Worm (Caenorhabditis elegans): ENCODE data around the gene B0303.4.

ce11 chrIII:8737391-8737790 is 47.7 kb downstream of the B0303.4 start:
- TF ChIP-seq unc-39 (tag; optimal IDR thresholded peaks at IDR 0.05) (no peak), nhr-28 (tag; optimal IDR thresholded peaks at IDR 0.05) (no peak), nhr-237 (tag; optimal IDR thresholded peaks at IDR 0.05) (no peak), snpc-4 (tag; optimal IDR thresholded peaks at IDR 0.05) (no peak), unc-120 (tag; optimal IDR thresholded peaks at IDR 0.05; ENCODE audit: poor library complexity, severe bottlenecking) (no peak), ceh-83 (GFP tag; optimal IDR thresholded peaks at IDR 0.05) (no peak), unc-62 (GFP tag; optimal IDR thresholded peaks at IDR 0.05) (no peak), elt-3 (tag; optimal IDR thresholded peaks at IDR 0.05) (no peak), elt-1 (tag; optimal IDR thresholded peaks at IDR 0.05; ENCODE audit: borderline replicate concordance, insufficient read depth) (no peak), lsy-2 (tag; optimal IDR thresholded peaks at IDR 0.05) (no peak), lin-13 (tag; optimal IDR thresholded peaks at IDR 0.05) (no peak), nhr-76 (tag; optimal IDR thresholded peaks at IDR 0.05) (no peak)

Measured in whole organism, mixed stage, embryonic.